Worm (Caenorhabditis elegans) whole organism, young adult: ENCODE data around the gene sup-12.

Experiments
- him-1 ChIP-seq: sonication (generic microtip); optimal IDR thresholded peaks from 2 replicates; lab custom pipeline; 2016; ENCODE audit warnings: missing genotype, missing genetic modification reagents, missing genetic modification characterization, missing compliant biosample characterization
- nhr-80 ChIP-seq: sonication (generic microtip); optimal IDR thresholded peaks from 2 replicates; lab custom pipeline; 2016; ENCODE audit warnings: missing genetic modification characterization, missing compliant biosample characterization

sup-12 gene

ce11 chrX:3952737-3953136 is 48.4 kb downstream of the sup-12 start:
- TF ChIP-seq nhr-80 = peak; percentile 84
- no peak for TF ChIP-seq him-1 (tag; lab: Kevin White, UChicago)
- TF ChIP-seq, all 124 proteins: peak for 1
